Worm (Caenorhabditis elegans): ENCODE measurements around the gene C15B12.2.

Gene C15B12.2

ce11 chrX:6450839-6451491, 12.2 kb upstream of the C15B12.2 start, which contains the start of the genes grl-6 and K10C2.6:
grl-6 (minus strand) TSS chrX:6450939.
K10C2.6 (plus strand) TSS chrX:6451441.
- TF ChIP-seq tbx-2 (tag; optimal IDR thresholded peaks at IDR 0.05) (no peak), nhr-76 (tag; optimal IDR thresholded peaks at IDR 0.05) (no peak), nhr-77 (tag; optimal IDR thresholded peaks at IDR 0.05) (no peak), nhr-25 (tag; optimal IDR thresholded peaks at IDR 0.05) (no peak), fos-1 (tag; optimal IDR thresholded peaks at IDR 0.05) (no peak), egl-5 (tag; optimal IDR thresholded peaks at IDR 0.05) (no peak), unc-62 (GFP tag; optimal IDR thresholded peaks at IDR 0.05) (no peak), egl-27 (tag; optimal IDR thresholded peaks at IDR 0.05) (no peak), sea-2 (GFP tag; optimal IDR thresholded peaks at IDR 0.05) (no peak), ceh-28 (tag; optimal IDR thresholded peaks at IDR 0.05) (no peak)

- no peak for TF ChIP-seq unc-62 (GFP tag; optimal IDR thresholded peaks at IDR 0.05)
- TF ChIP-seq ceh-16 (tag; optimal IDR thresholded peaks at IDR 0.05), result no peak
- no peak for TF ChIP-seq nhr-12 (tag; optimal IDR thresholded peaks at IDR 0.05)
- TF ChIP-seq mdl-1 (tag; optimal IDR thresholded peaks at IDR 0.05), result no peak
- TF ChIP-seq ztf-4 (tag; optimal IDR thresholded peaks at IDR 0.05), result no peak
- TF ChIP-seq lin-15B (tag; optimal IDR thresholded peaks at IDR 0.05), result no peak
- TF ChIP-seq skn-1 (tag; optimal IDR thresholded peaks at IDR 0.05), result no peak
- TF ChIP-seq nhr-77 (tag; optimal IDR thresholded peaks at IDR 0.05), result no peak
- no peak for TF ChIP-seq elt-1 (tag; optimal IDR thresholded peaks at IDR 0.05)
- TF ChIP-seq nhr-67 (tag; optimal IDR thresholded peaks at IDR 0.05), result no peak
- TF ChIP-seq lin-39 (tag; optimal IDR thresholded peaks at IDR 0.05), result no peak
- no peak for TF ChIP-seq ama-1 (optimal IDR thresholded peaks at IDR 0.05)
- no peak for TF ChIP-seq nhr-237 (tag; optimal IDR thresholded peaks at IDR 0.05)
- TF ChIP-seq eor-1 (tag; optimal IDR thresholded peaks at IDR 0.05), result no peak
- no peak for TF ChIP-seq pha-4 (tag; optimal IDR thresholded peaks at IDR 0.05)
- TF ChIP-seq nhr-25 (tag; optimal IDR thresholded peaks at IDR 0.05), result no peak
- no peak for TF ChIP-seq R02D3.7 (tag; optimal IDR thresholded peaks at IDR 0.05)
Observed at ce11 chrX:6455157-6455556, 8.1 kb upstream of the C15B12.2 start, which contains the start of gene nas-33. nas-33 (minus strand) TSS chrX:6455257.

- TF ChIP-seq fkh-2 (tag; optimal IDR thresholded peaks at IDR 0.05) (no peak), sea-2 (GFP tag; optimal IDR thresholded peaks at IDR 0.05) (no peak), unc-62 (GFP tag; optimal IDR thresholded peaks at IDR 0.05) (no peak), ZK546.5 (tag; optimal IDR thresholded peaks at IDR 0.05) (no peak), ztf-11 (tag; optimal IDR thresholded peaks at IDR 0.05) (no peak), lin-39 (tag; optimal IDR thresholded peaks at IDR 0.05) (no peak), ceh-16 (tag; optimal IDR thresholded peaks at IDR 0.05) (no peak), skn-1 (tag; optimal IDR thresholded peaks at IDR 0.05) (peak; percentile 32), elt-2 (tag; optimal IDR thresholded peaks at IDR 0.05) (peak; percentile 98), jun-1 (tag; optimal IDR thresholded peaks at IDR 0.05) (no peak), nhr-23 (tag; optimal IDR thresholded peaks at IDR 0.05) (no peak), ceh-9 (tag; optimal IDR thresholded peaks at IDR 0.05) (no peak), nhr-12 (tag; optimal IDR thresholded peaks at IDR 0.05) (no peak), daf-12 (tag; optimal IDR thresholded peaks at IDR 0.05) (no peak), aly-2 (tag; optimal IDR thresholded peaks at IDR 0.05) (no peak), nhr-43 (tag; optimal IDR thresholded peaks at IDR 0.05; ENCODE audit: poor library complexity, severe bottlenecking) (no peak), unc-39 (tag; optimal IDR thresholded peaks at IDR 0.05) (no peak), R02D3.7 (tag; optimal IDR thresholded peaks at IDR 0.05) (no peak), pqm-1 (tag; optimal IDR thresholded peaks at IDR 0.05) (peak; percentile 94), pha-4 (tag; optimal IDR thresholded peaks at IDR 0.05) (peak; percentile 16), elt-3 (tag; optimal IDR thresholded peaks at IDR 0.05) (no peak), nhr-237 (tag; optimal IDR thresholded peaks at IDR 0.05) (no peak), zag-1 (tag; optimal IDR thresholded peaks at IDR 0.05) (no peak), mdl-1 (tag; optimal IDR thresholded peaks at IDR 0.05) (no peak), hmg-11 (tag; optimal IDR thresholded peaks at IDR 0.05) (no peak), egl-5 (tag; optimal IDR thresholded peaks at IDR 0.05) (no peak), nhr-25 (tag; optimal IDR thresholded peaks at IDR 0.05) (no peak), nhr-77 (tag; optimal IDR thresholded peaks at IDR 0.05) (no peak), nhr-11 (tag; optimal IDR thresholded peaks at IDR 0.05) (no peak), ama-1 (optimal IDR thresholded peaks at IDR 0.05) (no peak), fos-1 (tag; optimal IDR thresholded peaks at IDR 0.05) (no peak), ceh-82 (tag; optimal IDR thresholded peaks at IDR 0.05) (no peak), egl-27 (tag; optimal IDR thresholded peaks at IDR 0.05) (no peak), nfya-1 (tag; optimal IDR thresholded peaks at IDR 0.05; ENCODE audit: insufficient read depth) (no peak)
Observed at ce11 chrX:6456567-6456966, 6.6 kb upstream of the C15B12.2 start, which contains the start of gene pept-1. pept-1 (plus strand) TSS chrX:6456872.
